Fruit fly (Drosophila melanogaster): Measurements from ENCODE around the gene Pi4KIIalpha.
A peak's percentile ranks its signal among the peaks of the same experiment; 100 is the strongest.

Gene Pi4KIIalpha

dm6 chr3R:5572900-5573665 is 9.6 kb upstream of the Pi4KIIalpha start:
- no peak for TF ChIP-seq CG1620 (GFP tag; optimal IDR thresholded peaks at IDR 0.05)
- no peak for TF ChIP-seq ovo (GFP tag; optimal IDR thresholded peaks at IDR 0.05)
- no peak for TF ChIP-seq Mnt (GFP tag; optimal IDR thresholded peaks at IDR 0.05)
- peak; percentile 61 for TF ChIP-seq tj (GFP tag; optimal IDR thresholded peaks at IDR 0.05)

dm6 chr3R:5571756-5572155 is 8.3 kb upstream of the Pi4KIIalpha start:
- TF ChIP-seq cic (GFP tag; optimal IDR thresholded peaks at IDR 0.05) = peak; percentile 45
- no peak for TF ChIP-seq Crg-1 (GFP tag; optimal IDR thresholded peaks at IDR 0.05)
- TF ChIP-seq kay (GFP tag; ENCODE audit: borderline replicate concordance) = no peak
- TF ChIP-seq Mnt (GFP tag; optimal IDR thresholded peaks at IDR 0.05) = no peak
- TF ChIP-seq pad (GFP tag; optimal IDR thresholded peaks at IDR 0.05) = no peak
- TF ChIP-seq CG14711 (tag; optimal IDR thresholded peaks at IDR 0.05) = no peak
- TF ChIP-seq toe (GFP tag; optimal IDR thresholded peaks at IDR 0.05) = no peak

dm6 chr3R:5571437-5571750 is 7.9 kb upstream of the Pi4KIIalpha start:
- TF ChIP-seq cic (GFP tag; optimal IDR thresholded peaks at IDR 0.05) (peak; percentile 66), Clk (GFP tag; optimal IDR thresholded peaks at IDR 0.05) (no peak)

dm6 chr3R:5570635-5571436 is 7.4 kb upstream of the Pi4KIIalpha start, which contains the start of gene CRMP:
TSS of gene CRMP (plus strand) at chr3R:5571108.
- no peak for TF ChIP-seq CG7101 (tag; optimal IDR thresholded peaks at IDR 0.05)
- no peak for TF ChIP-seq cic (GFP tag; optimal IDR thresholded peaks at IDR 0.05)
- peak; percentile 58 for TF ChIP-seq kay (GFP tag; ENCODE audit: borderline replicate concordance)
- no peak for TF ChIP-seq Mnt (GFP tag; optimal IDR thresholded peaks at IDR 0.05)
- TF ChIP-seq CG1620 (GFP tag; optimal IDR thresholded peaks at IDR 0.05) = no peak
- no peak for TF ChIP-seq CG7045 (GFP tag; optimal IDR thresholded peaks at IDR 0.05)
- peak; percentile 37 for TF ChIP-seq tj (GFP tag; optimal IDR thresholded peaks at IDR 0.05)
- TF ChIP-seq CG14711 (tag; optimal IDR thresholded peaks at IDR 0.05) = peak; percentile 11
- no peak for TF ChIP-seq bab1 (GFP tag; optimal IDR thresholded peaks at IDR 0.05)
- no peak for TF ChIP-seq Clk (GFP tag; optimal IDR thresholded peaks at IDR 0.05)
- TF ChIP-seq CG11617 (GFP tag; optimal IDR thresholded peaks at IDR 0.05) = peak; percentile 4
- no peak for TF ChIP-seq CG33017 (tag; optimal IDR thresholded peaks at IDR 0.05)
- TF ChIP-seq pad (GFP tag; optimal IDR thresholded peaks at IDR 0.05) = peak; percentile 34
- no peak for TF ChIP-seq CG5204 (GFP tag; optimal IDR thresholded peaks at IDR 0.05)
- TF ChIP-seq Crg-1 (GFP tag; optimal IDR thresholded peaks at IDR 0.05) = no peak
- no peak for TF ChIP-seq ovo (GFP tag; optimal IDR thresholded peaks at IDR 0.05)
- no peak for TF ChIP-seq Hr96 (GFP tag; optimal IDR thresholded peaks at IDR 0.05)
- TF ChIP-seq toe (GFP tag; optimal IDR thresholded peaks at IDR 0.05) = no peak
- no peak for TF ChIP-seq cnc (optimal IDR thresholded peaks at IDR 0.05)
- TF ChIP-seq CG12768 (GFP tag; optimal IDR thresholded peaks at IDR 0.05) = peak; percentile 25

- TF ChIP-seq CG11617 (GFP tag; optimal IDR thresholded peaks at IDR 0.05) (peak; percentile 66), toe (GFP tag; optimal IDR thresholded peaks at IDR 0.05) (no peak), CG1620 (GFP tag; optimal IDR thresholded peaks at IDR 0.05) (peak; percentile 81), tj (GFP tag; optimal IDR thresholded peaks at IDR 0.05) (peak; percentile 57), ovo (GFP tag; optimal IDR thresholded peaks at IDR 0.05) (peak; percentile 69), cic (GFP tag; optimal IDR thresholded peaks at IDR 0.05) (peak; percentile 13), bab1 (GFP tag; optimal IDR thresholded peaks at IDR 0.05) (peak; percentile 85), pad (GFP tag; optimal IDR thresholded peaks at IDR 0.05) (peak; percentile 42), CG14711 (tag; optimal IDR thresholded peaks at IDR 0.05) (peak; percentile 65), CG7045 (GFP tag; optimal IDR thresholded peaks at IDR 0.05) (peak; percentile 36), CG12768 (GFP tag; optimal IDR thresholded peaks at IDR 0.05) (peak; percentile 44), CG7101 (tag; optimal IDR thresholded peaks at IDR 0.05) (peak; percentile 70), cnc (optimal IDR thresholded peaks at IDR 0.05) (no peak), CG33017 (tag; optimal IDR thresholded peaks at IDR 0.05) (peak; percentile 35), Mnt (GFP tag; optimal IDR thresholded peaks at IDR 0.05) (peak; percentile 77), Hr96 (GFP tag; optimal IDR thresholded peaks at IDR 0.05) (peak; percentile 64), Crg-1 (GFP tag; optimal IDR thresholded peaks at IDR 0.05) (no peak), kay (GFP tag; ENCODE audit: borderline replicate concordance) (no peak), Clk (GFP tag; optimal IDR thresholded peaks at IDR 0.05) (peak; percentile 44), CG5204 (GFP tag; optimal IDR thresholded peaks at IDR 0.05) (no peak)
Measured at dm6 chr3R:5568590-5568989, 5.1 kb upstream of the Pi4KIIalpha start, which contains the start of the genes CG2931 and Rheb. TSS of gene CG2931 (minus strand) at chr3R:5568615. TSS of gene Rheb (plus strand) at chr3R:5568921.

dm6 chr3R:5565623-5566022 is 2.2 kb upstream of the Pi4KIIalpha start:
- TF ChIP-seq cic (GFP tag; optimal IDR thresholded peaks at IDR 0.05) (peak; percentile 88), CG12768 (GFP tag; optimal IDR thresholded peaks at IDR 0.05) (peak; percentile 87), CG33017 (tag; optimal IDR thresholded peaks at IDR 0.05) (peak; percentile 91), Crg-1 (GFP tag; optimal IDR thresholded peaks at IDR 0.05) (no peak), Hr96 (GFP tag; optimal IDR thresholded peaks at IDR 0.05) (peak; percentile 69), CG11617 (GFP tag; optimal IDR thresholded peaks at IDR 0.05) (peak; percentile 80), Clk (GFP tag; optimal IDR thresholded peaks at IDR 0.05) (peak; percentile 71), kay (GFP tag; ENCODE audit: borderline replicate concordance) (no peak), ovo (GFP tag; optimal IDR thresholded peaks at IDR 0.05) (no peak), CG1620 (GFP tag; optimal IDR thresholded peaks at IDR 0.05) (no peak), toe (GFP tag; optimal IDR thresholded peaks at IDR 0.05) (no peak), bab1 (GFP tag; optimal IDR thresholded peaks at IDR 0.05) (peak; percentile 62), CG7045 (GFP tag; optimal IDR thresholded peaks at IDR 0.05) (peak; percentile 87), CG14711 (tag; optimal IDR thresholded peaks at IDR 0.05) (peak; percentile 89), CG7101 (tag; optimal IDR thresholded peaks at IDR 0.05) (peak; percentile 89), tj (GFP tag; optimal IDR thresholded peaks at IDR 0.05) (peak; percentile 35), Mnt (GFP tag; optimal IDR thresholded peaks at IDR 0.05) (peak; percentile 68), cnc (optimal IDR thresholded peaks at IDR 0.05) (peak in 1 of 2 experiments; percentile 9), CG5204 (GFP tag; optimal IDR thresholded peaks at IDR 0.05) (no peak), pad (GFP tag; optimal IDR thresholded peaks at IDR 0.05) (peak; percentile 56)
